Fruit fly (Drosophila melanogaster) whole organism, embryonic: ENCODE results near the gene Crz.

Experiments
- Blimp-1 ChIP-seq: fragments of 200-800 bp; sonication (Bioruptor generic); optimal IDR thresholded peaks from 3 replicates; lab custom pipeline; 2018; ENCODE audit warnings: missing biosample characterization, missing genetic modification characterization, mild to moderate bottlenecking, moderate library complexity, missing genetic modification reagents
- CG10209 ChIP-seq: fragments of 200-800 bp; sonication (Bioruptor generic); optimal IDR thresholded peaks from 3 replicates; lab custom pipeline; 2017; ENCODE audit warnings: missing biosample characterization, mild to moderate bottlenecking, missing genetic modification characterization, missing genetic modification reagents
- CG11504 ChIP-seq: fragments of 200-800 bp; sonication (Bioruptor generic); optimal IDR thresholded peaks from 3 replicates; lab custom pipeline; 2019; ENCODE audit warnings: missing biosample characterization, mild to moderate bottlenecking, missing genetic modification characterization, moderate library complexity
- CG11560 ChIP-seq: fragments of 200-800 bp; sonication (Bioruptor generic); IDR thresholded peaks from 3 replicates; pipeline ENCODE4 v1.3.6; 2022; ENCODE audit warnings: missing biosample characterization, missing genetic modification characterization
- CG11695 ChIP-seq: fragments of 200-800 bp; sonication (Bioruptor generic); IDR thresholded peaks from 3 replicates; pipeline ENCODE4 v1.3.6; 2022; ENCODE audit warnings: missing biosample characterization, missing genetic modification characterization
- CG12071 ChIP-seq: fragments of 200-800 bp; sonication (Bioruptor generic); optimal IDR thresholded peaks from 3 replicates; lab custom pipeline; 2018; ENCODE audit warnings: missing biosample characterization, mild to moderate bottlenecking, missing genetic modification characterization
- CG12744 ChIP-seq: fragments of 200-800 bp; sonication (Bioruptor generic); optimal IDR thresholded peaks from 2 replicates; lab custom pipeline; 2016; ENCODE audit warnings: missing biosample characterization, missing genetic modification characterization
- CG13424 ChIP-seq: fragments of 200-800 bp; sonication (Bioruptor generic); optimal IDR thresholded peaks from 2 replicates; lab custom pipeline; 2019; ENCODE audit warnings: missing biosample characterization, mild to moderate bottlenecking, missing genetic modification characterization, moderate library complexity
- CG13775 ChIP-seq: fragments of 200-800 bp; sonication (Bioruptor generic); optimal IDR thresholded peaks from 3 replicates; lab custom pipeline; 2017; ENCODE audit warnings: missing biosample characterization, mild to moderate bottlenecking, missing genetic modification characterization
- CG1647 ChIP-seq: fragments of 200-800 bp; sonication (Bioruptor generic); optimal IDR thresholded peaks from 3 replicates; lab custom pipeline; 2016; ENCODE audit warnings: missing biosample characterization, missing genetic modification characterization
- CG16779 ChIP-seq: fragments of 200-800 bp; sonication (Bioruptor generic); IDR thresholded peaks from 2 replicates; pipeline ENCODE4 v1.3.6; 2022; ENCODE audit warnings: missing biosample characterization, missing genetic modification characterization
- CG16815 ChIP-seq: fragments of 200-800 bp; sonication (Bioruptor generic); optimal IDR thresholded peaks from 3 replicates; lab custom pipeline; 2017; ENCODE audit warnings: missing biosample characterization, mild to moderate bottlenecking, missing genetic modification characterization
- CG18764 ChIP-seq: fragments of 200-800 bp; sonication (Bioruptor generic); optimal IDR thresholded peaks from 3 replicates; lab custom pipeline; 2016; ENCODE audit warnings: missing biosample characterization, missing genetic modification characterization
- CG2202 ChIP-seq: fragments of 200-800 bp; sonication (Bioruptor generic); optimal IDR thresholded peaks from 2 replicates; lab custom pipeline; 2018; ENCODE audit warnings: missing biosample characterization, mild to moderate bottlenecking, missing genetic modification characterization
- CG2712 ChIP-seq: fragments of 200-800 bp; optimal IDR thresholded peaks from 3 replicates; lab custom pipeline; 2019; ENCODE audit warnings: missing biosample characterization, mild to moderate bottlenecking, missing genetic modification characterization, moderate library complexity
- CG2889 ChIP-seq: fragments of 200-800 bp; sonication (Bioruptor generic); IDR thresholded peaks from 3 replicates; pipeline ENCODE4 v1.3.6; 2022; ENCODE audit warnings: missing biosample characterization, missing genetic modification characterization
- CG31365 ChIP-seq: fragments of 200-800 bp; sonication (Bioruptor generic); optimal IDR thresholded peaks from 2 replicates; lab custom pipeline; 2018; ENCODE audit warnings: missing biosample characterization, mild to moderate bottlenecking, missing genetic modification characterization
- CG3838 ChIP-seq: fragments of 200-800 bp; sonication (Bioruptor generic); optimal IDR thresholded peaks from 3 replicates; lab custom pipeline; 2016; ENCODE audit warnings: missing biosample characterization, missing genetic modification characterization
- CG4854 ChIP-seq: fragments of 200-800 bp; sonication (Bioruptor generic); optimal IDR thresholded peaks from 2 replicates; lab custom pipeline; 2016; ENCODE audit warnings: missing biosample characterization, missing genetic modification characterization, inconsistent platforms
- CG9437 ChIP-seq: fragments of 200-800 bp; sonication (Bioruptor generic); optimal IDR thresholded peaks from 2 replicates; lab custom pipeline; 2018; ENCODE audit warnings: missing biosample characterization, mild to moderate bottlenecking, missing genetic modification characterization
- CoRest ChIP-seq: fragments of 200-800 bp; sonication (Bioruptor generic); optimal IDR thresholded peaks from 3 replicates; lab custom pipeline; 2018; ENCODE audit warnings: missing biosample characterization, mild to moderate bottlenecking, missing genetic modification characterization, moderate library complexity
- Drgx ChIP-seq: fragments of 200-800 bp; sonication (Bioruptor generic); IDR thresholded peaks from 2 replicates; pipeline ENCODE4 v1.3.6; 2022; ENCODE audit warnings: missing biosample characterization, missing genetic modification characterization
- E2f1 ChIP-seq: fragments of 200-800 bp; sonication (Bioruptor generic); IDR thresholded peaks from 2 replicates; pipeline ENCODE4 v1.3.6; 2022; ENCODE audit warnings: missing biosample characterization, missing genetic modification characterization
- E2f2 ChIP-seq: fragments of 200-800 bp; sonication (Bioruptor generic); IDR thresholded peaks from 2 replicates; pipeline ENCODE4 v1.3.6; 2022; ENCODE audit warnings: missing biosample characterization, missing genetic modification characterization
- Hey ChIP-seq: fragments of 200-800 bp; sonication (Bioruptor generic); optimal IDR thresholded peaks from 3 replicates; lab custom pipeline; 2018; ENCODE audit warnings: missing biosample characterization, mild to moderate bottlenecking, missing genetic modification characterization
- MTF-1 ChIP-seq: fragments of 200-800 bp; sonication (Bioruptor generic); optimal IDR thresholded peaks from 2 replicates; lab custom pipeline; 2018; ENCODE audit warnings: missing biosample characterization, mild to moderate bottlenecking, missing genetic modification characterization, borderline replicate concordance
- NFAT ChIP-seq: fragments of 200-800 bp; sonication (Bioruptor generic); IDR thresholded peaks from 2 replicates; pipeline ENCODE4 v1.3.6; 2022; ENCODE audit warnings: missing biosample characterization, missing genetic modification characterization
- Neu2 ChIP-seq: fragments of 200-800 bp; sonication (Bioruptor generic); optimal IDR thresholded peaks from 3 replicates; lab custom pipeline; 2016; ENCODE audit warnings: missing biosample characterization, missing genetic modification characterization, borderline replicate concordance
- Sox102F ChIP-seq: fragments of 200-800 bp; sonication (Bioruptor generic); optimal IDR thresholded peaks from 2 replicates; lab custom pipeline; 2018; ENCODE audit warnings: missing biosample characterization, mild to moderate bottlenecking, missing genetic modification characterization, moderate library complexity
- Spps ChIP-seq: fragments of 200-800 bp; sonication (Bioruptor generic); optimal IDR thresholded peaks from 2 replicates; lab custom pipeline; 2018; ENCODE audit warnings: missing biosample characterization, mild to moderate bottlenecking, missing genetic modification characterization
- Sry-δ ChIP-seq: fragments of 200-800 bp; sonication (Bioruptor generic); optimal IDR thresholded peaks from 2 replicates; lab custom pipeline; 2016; ENCODE audit warnings: missing biosample characterization, missing genetic modification characterization
- ac ChIP-seq: fragments of 200-800 bp; sonication (Bioruptor generic); optimal IDR thresholded peaks from 3 replicates; lab custom pipeline; 2017; ENCODE audit warnings: missing biosample characterization, mild to moderate bottlenecking, missing genetic modification characterization
- bigmax ChIP-seq: fragments of 200-800 bp; sonication (Bioruptor generic); optimal IDR thresholded peaks from 2 replicates; lab custom pipeline; 2018; ENCODE audit warnings: missing biosample characterization, mild to moderate bottlenecking, missing genetic modification characterization
- cato ChIP-seq: fragments of 200-800 bp; sonication (Bioruptor generic); optimal IDR thresholded peaks from 2 replicates; lab custom pipeline; 2016; ENCODE audit warnings: missing biosample characterization, missing genetic modification characterization, borderline replicate concordance
- da ChIP-seq: fragments of 200-800 bp; sonication (Bioruptor generic); optimal IDR thresholded peaks from 2 replicates; lab custom pipeline; 2016; ENCODE audit warnings: missing biosample characterization, missing genetic modification characterization
- dysf ChIP-seq: fragments of 200-800 bp; sonication (Bioruptor generic); IDR thresholded peaks from 3 replicates; pipeline ENCODE4 v1.3.6; 2022; ENCODE audit warnings: missing biosample characterization, missing genetic modification characterization
- ewg ChIP-seq: fragments of 200-800 bp; sonication (Bioruptor generic); optimal IDR thresholded peaks from 3 replicates; lab custom pipeline; 2017; ENCODE audit warnings: mild to moderate bottlenecking, missing biosample characterization, missing genetic modification reagents, missing genetic modification characterization
- gcm2 ChIP-seq: fragments of 200-800 bp; sonication (Bioruptor generic); optimal IDR thresholded peaks from 2 replicates; lab custom pipeline; 2016; ENCODE audit warnings: missing biosample characterization, missing genetic modification characterization
- nmo ChIP-seq: fragments of 200-800 bp; sonication (Bioruptor generic); optimal IDR thresholded peaks from 2 replicates; lab custom pipeline; 2018; ENCODE audit warnings: missing biosample characterization, mild to moderate bottlenecking, missing genetic modification characterization, moderate library complexity
- oc ChIP-seq: fragments of 200-800 bp; sonication (Bioruptor generic); optimal IDR thresholded peaks from 2 replicates; lab custom pipeline; 2018; ENCODE audit warnings: missing biosample characterization, mild to moderate bottlenecking, missing genetic modification characterization, moderate library complexity
- pros ChIP-seq: fragments of 200-800 bp; sonication (Bioruptor generic); optimal IDR thresholded peaks from 3 replicates; lab custom pipeline; 2019; ENCODE audit warnings: missing biosample characterization, mild to moderate bottlenecking, missing genetic modification characterization, moderate library complexity
- salm ChIP-seq: fragments of 200-800 bp; sonication (Bioruptor generic); optimal IDR thresholded peaks from 2 replicates; lab custom pipeline; 2018; ENCODE audit warnings: missing biosample characterization, mild to moderate bottlenecking, missing genetic modification characterization
- sd ChIP-seq: fragments of 200-800 bp; sonication (Bioruptor generic); optimal IDR thresholded peaks from 3 replicates; lab custom pipeline; 2018; ENCODE audit warnings: missing biosample characterization, mild to moderate bottlenecking, missing genetic modification characterization, moderate library complexity
- slbo ChIP-seq: fragments of 200-800 bp; sonication (Bioruptor generic); IDR thresholded peaks from 2 replicates; pipeline ENCODE4 v1.3.6; 2022; ENCODE audit warnings: missing biosample characterization, missing genetic modification characterization
- slp2 ChIP-seq: fragments of 200-800 bp; sonication (Bioruptor generic); optimal IDR thresholded peaks from 2 replicates; lab custom pipeline; 2016; ENCODE audit warnings: missing biosample characterization, missing genetic modification characterization
- so ChIP-seq: fragments of 200-800 bp; sonication (Bioruptor generic); IDR thresholded peaks from 3 replicates; pipeline ENCODE4 v1.3.6; 2022; ENCODE audit warnings: missing biosample characterization, missing genetic modification characterization
- tll ChIP-seq, 2 experiments: fragments of 200-800 bp in 1 of 2; fragments of >200 bp in 1 of 2; sonication (Bioruptor generic) in 1 of 2; optimal IDR thresholded peaks; 2 replicates each; lab custom pipeline; 2017 to 2019; ENCODE audit warnings: missing biosample characterization in 2 of 2, missing genetic modification characterization in 2 of 2, mild to moderate bottlenecking in 1 of 2, moderate library complexity in 1 of 2
- vfl ChIP-seq: fragments of 200-800 bp; sonication (Bioruptor generic); optimal IDR thresholded peaks from 2 replicates; lab custom pipeline; 2016; ENCODE audit warnings: missing biosample characterization, missing genetic modification characterization
- zfh1 ChIP-seq: fragments of 200-800 bp; sonication (Bioruptor generic); IDR thresholded peaks from 3 replicates; pipeline ENCODE4 v1.3.6; 2022; ENCODE audit warnings: missing biosample characterization, missing genetic modification characterization

Gene Crz

DNA sequence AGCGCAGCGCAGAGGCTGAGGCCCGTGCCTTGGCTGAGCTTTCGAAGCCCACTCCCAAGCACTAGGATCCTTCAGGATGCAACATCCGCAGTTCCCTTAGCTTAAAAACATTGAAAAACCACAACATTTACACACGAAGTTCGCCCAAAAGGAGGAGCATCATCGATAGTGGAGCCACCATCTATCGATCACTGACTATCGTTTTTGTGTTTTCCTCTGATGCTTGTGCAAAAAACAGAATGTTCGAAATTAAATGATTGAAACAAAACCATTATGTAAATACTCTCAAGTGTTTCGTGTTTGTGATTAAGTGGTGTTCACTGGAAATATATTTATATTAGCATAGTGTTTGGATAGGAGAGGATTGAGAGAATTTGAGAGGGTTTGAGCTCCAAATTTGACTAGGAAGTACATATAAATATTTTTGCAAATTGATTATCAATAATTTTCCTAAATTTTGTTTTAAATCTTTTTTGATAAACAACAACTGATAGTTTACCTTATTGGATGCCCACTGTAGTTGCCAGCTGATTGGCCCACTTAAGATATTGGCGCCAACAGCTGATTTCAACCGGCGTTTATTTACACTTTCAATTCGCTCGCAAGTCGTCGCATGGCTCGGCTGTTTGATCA lies 12.9 kb downstream of the Crz start, which contains the start of gene spn-B (continued):
- TF ChIP-seq CG4854 (GFP tag; lab: Kevin White, UChicago) (peak; percentile 55), CG12744 (GFP tag; lab: Kevin White, UChicago) (peak; percentile 64), Sry-δ (peak; percentile 38), CG9437 (GFP tag; lab: Kevin White, UChicago) (peak; percentile 67), zfh1 (peak; percentile 72; the same call in 2 of the 3 replicates), CG11504 (tag; lab: Kevin White, UChicago) (peak; percentile 79), so (GFP tag; lab: Robert Waterston, UW) (0 out of 3 replicates have a peak, but pooled peaks have one; percentile 17), oc (tag; lab: Kevin White, UChicago) (no peak), da (GFP tag; lab: Kevin White, UChicago) (no peak), CoRest (tag; lab: Kevin White, UChicago) (peak; percentile 80), bigmax (GFP tag; lab: Kevin White, UChicago) (no peak), CG10209 (GFP tag; lab: Kevin White, UChicago) (peak; percentile 79), CG11695 (GFP tag; lab: Robert Waterston, UW) (peak; percentile 78), CG12071 (GFP tag; lab: Kevin White, UChicago) (peak; percentile 44), nmo (GFP tag; lab: Kevin White, UChicago) (peak; percentile 76), E2f1 (GFP tag; lab: Robert Waterston, UW) (peak; percentile 77), tll (GFP tag; optimal IDR thresholded peaks at IDR 0.05; lab: Kevin White, UChicago) (no peak), ewg (GFP tag; lab: Kevin White, UChicago) (peak; percentile 52), CG11560 (tag; lab: Robert Waterston, UW) (no peak), pros (GFP tag; lab: Kevin White, UChicago) (peak; percentile 51), Spps (peak; percentile 71), Hey (tag; lab: Kevin White, UChicago) (no peak), CG18764 (GFP tag; lab: Kevin White, UChicago) (peak; percentile 59), CG13424 (tag; lab: Kevin White, UChicago) (peak; percentile 77), vfl (GFP tag; lab: Kevin White, UChicago) (no peak), CG2712 (tag; lab: Kevin White, UChicago) (peak; percentile 82), Blimp-1 (GFP tag; lab: Kevin White, UChicago) (peak; percentile 78), gcm2 (GFP tag; lab: Kevin White, UChicago) (peak; percentile 43), CG16779 (GFP tag; lab: Robert Waterston, UW) (no peak), Neu2 (GFP tag; lab: Kevin White, UChicago) (no peak), NFAT (GFP tag; lab: Robert Waterston, UW) (peak; percentile 21; the same call in 1 of the 2 replicates), dysf (GFP tag; lab: Robert Waterston, UW) (peak; percentile 78), MTF-1 (GFP tag; lab: Kevin White, UChicago) (peak; percentile 55), Drgx (GFP tag; lab: Robert Waterston, UW) (peak; percentile 75; the same call in 1 of the 2 replicates), sd (tag; lab: Kevin White, UChicago) (peak; percentile 29), slbo (GFP tag; lab: Robert Waterston, UW) (peak; percentile 70), CG13775 (GFP tag; lab: Kevin White, UChicago) (peak; percentile 83), cato (peak; percentile 49), CG31365 (tag; lab: Kevin White, UChicago) (no peak), E2f2 (GFP tag; lab: Robert Waterston, UW) (peak; percentile 66), Sox102F (peak; percentile 84), CG3838 (GFP tag; lab: Kevin White, UChicago) (peak; percentile 13), CG16815 (GFP tag; lab: Kevin White, UChicago) (peak; percentile 57), ac (GFP tag; lab: Kevin White, UChicago) (peak; percentile 26), CG2889 (no peak), CG1647 (peak; percentile 23), CG2202 (tag; lab: Kevin White, UChicago) (peak; percentile 67), slp2 (GFP tag; lab: Kevin White, UChicago) (peak; percentile 11), salm (tag; lab: Kevin White, UChicago) (peak; percentile 58)
